Fruit fly (Drosophila melanogaster): ENCODE measurements around the gene Rab27.

The Rab27 gene

dm6 chrX:1517618-1518017, 40.8 kb upstream of the Rab27 start (continued):
- TF ChIP-seq CG2202 (tag; optimal IDR thresholded peaks at IDR 0.05) (no peak), CG9932 (GFP tag; IDR thresholded peaks at IDR 0.05) (peak; percentile 80), CG11504 (tag; optimal IDR thresholded peaks at IDR 0.05) (peak; percentile 26), z (GFP tag; IDR thresholded peaks at IDR 0.05) (no peak), bcd (GFP tag; optimal IDR thresholded peaks at IDR 0.05) (no peak), Dll (GFP tag; IDR thresholded peaks at IDR 0.05; ENCODE audit: partially characterized antibody) (peak; percentile 97), CG9727 (GFP tag; optimal IDR thresholded peaks at IDR 0.05) (no peak), ewg (GFP tag; optimal IDR thresholded peaks at IDR 0.05) (no peak), h (optimal IDR thresholded peaks at IDR 0.05) (no peak), CG15073 (GFP tag; optimal IDR thresholded peaks at IDR 0.05) (no peak), CG31365 (tag; optimal IDR thresholded peaks at IDR 0.05) (no peak), HLH3B (GFP tag; IDR thresholded peaks at IDR 0.05) (no peak), CG1792 (GFP tag; optimal IDR thresholded peaks at IDR 0.05) (no peak), BtbVII (GFP tag; optimal IDR thresholded peaks at IDR 0.05) (no peak), Gsc (GFP tag; IDR thresholded peaks at IDR 0.05) (no peak), fd64A (GFP tag; optimal IDR thresholded peaks at IDR 0.05) (no peak), slp2 (GFP tag; optimal IDR thresholded peaks at IDR 0.05) (no peak), Tbp (GFP tag; optimal IDR thresholded peaks at IDR 0.05) (no peak), cwo (GFP tag; optimal IDR thresholded peaks at IDR 0.05) (no peak), jigr1 (GFP tag; IDR thresholded peaks at IDR 0.05) (no peak), sisA (GFP tag; IDR thresholded peaks at IDR 0.05) (no peak), CG15011 (GFP tag; optimal IDR thresholded peaks at IDR 0.05) (no peak), CG17385 (GFP tag; optimal IDR thresholded peaks at IDR 0.05) (peak; percentile 39), Bdp1 (GFP tag; optimal IDR thresholded peaks at IDR 0.05) (no peak), CG10274 (GFP tag; optimal IDR thresholded peaks at IDR 0.05) (no peak), Mes4 (GFP tag; optimal IDR thresholded peaks at IDR 0.05) (no peak), Med (GFP tag) (peak; percentile 92), tgo (GFP tag; IDR thresholded peaks at IDR 0.05) (no peak), D19B (GFP tag; optimal IDR thresholded peaks at IDR 0.05) (no peak), ab (GFP tag; optimal IDR thresholded peaks at IDR 0.05) (no peak), ftz-f1 (GFP tag; optimal IDR thresholded peaks at IDR 0.05) (no peak), pzg (GFP tag; optimal IDR thresholded peaks at IDR 0.05) (peak; percentile 17), CG13287 (GFP tag; IDR thresholded peaks at IDR 0.05; ENCODE audit: partially characterized antibody) (peak; percentile 94), CG7839 (tag; optimal IDR thresholded peaks at IDR 0.05) (peak; percentile 24), CG30020 (tag; optimal IDR thresholded peaks at IDR 0.05) (no peak), Sry-β (GFP tag; optimal IDR thresholded peaks at IDR 0.05) (peak; percentile 8), pho (GFP tag; optimal IDR thresholded peaks at IDR 0.05) (peak; percentile 22), bab2 (GFP tag; optimal IDR thresholded peaks at IDR 0.05) (peak; percentile 31), Stat92E (GFP tag; optimal IDR thresholded peaks at IDR 0.05) (peak in 1 of 3 experiments; percentile 60), CG7372 (GFP tag; IDR thresholded peaks at IDR 0.05) (no peak), Atf3 (GFP tag; optimal IDR thresholded peaks at IDR 0.05) (no peak), CTCF (GFP tag; optimal IDR thresholded peaks at IDR 0.05) (no peak), CG17568 (GFP tag; optimal IDR thresholded peaks at IDR 0.05) (no peak), Bteb2 (GFP tag; optimal IDR thresholded peaks at IDR 0.05) (no peak), Camta (GFP tag; optimal IDR thresholded peaks at IDR 0.05) (no peak), ato (GFP tag; IDR thresholded peaks at IDR 0.05; ENCODE audit: partially characterized antibody) (peak; percentile 73), CG3995 (GFP tag; optimal IDR thresholded peaks at IDR 0.05) (no peak), gce (GFP tag; IDR thresholded peaks at IDR 0.05) (no peak), CG10366 (GFP tag; IDR thresholded peaks at IDR 0.05) (peak; percentile 37; the same call in 1 of the 2 replicates), Ada2b (GFP tag; IDR thresholded peaks at IDR 0.05) (no peak), CG34422 (GFP tag; IDR thresholded peaks at IDR 0.05) (no peak), mld (GFP tag; IDR thresholded peaks at IDR 0.05; ENCODE audit: partially characterized antibody) (peak; percentile 89), disco-r (GFP tag; optimal IDR thresholded peaks at IDR 0.05) (no peak)

Data from whole organism, embryonic.